Fruit fly (Drosophila melanogaster) whole organism, embryonic: ENCODE measurements around the gene yin.
A peak's percentile ranks its signal among the peaks of the same experiment; 100 is the strongest.

ENCODE experiments used
- Adf1 ChIP-seq: fragments of 200-800 bp; sonication (Bioruptor generic); IDR thresholded peaks from 2 replicates; pipeline ENCODE4 v1.3.6; 2022; ENCODE audit warnings: missing biosample characterization, missing genetic modification characterization
- Atf6 ChIP-seq: fragments of 200-800 bp; sonication (Bioruptor generic); IDR thresholded peaks from 2 replicates; pipeline ENCODE4 v1.3.6; 2022; ENCODE audit warnings: missing biosample characterization, missing genetic modification characterization
- CG10543 ChIP-seq: fragments of 200-800 bp; sonication (Bioruptor generic); optimal IDR thresholded peaks from 3 replicates; lab custom pipeline; 2017; ENCODE audit warnings: missing biosample characterization, mild to moderate bottlenecking, missing genetic modification characterization, moderate library complexity
- CG12071 ChIP-seq: fragments of 200-800 bp; sonication (Bioruptor generic); optimal IDR thresholded peaks from 3 replicates; lab custom pipeline; 2018; ENCODE audit warnings: missing biosample characterization, mild to moderate bottlenecking, missing genetic modification characterization
- CG12155 ChIP-seq: fragments of 200-800 bp; sonication (Bioruptor generic); optimal IDR thresholded peaks from 3 replicates; lab custom pipeline; 2016; ENCODE audit warnings: missing biosample characterization, missing genetic modification characterization
- CG12942 ChIP-seq: fragments of 200-800 bp; sonication (Bioruptor generic); optimal IDR thresholded peaks from 3 replicates; lab custom pipeline; 2016; ENCODE audit warnings: missing biosample characterization, missing genetic modification characterization
- CG15479 ChIP-seq: fragments of 200-800 bp; sonication (Bioruptor generic); optimal IDR thresholded peaks from 3 replicates; lab custom pipeline; 2019; ENCODE audit warnings: missing biosample characterization, mild to moderate bottlenecking, missing genetic modification characterization, moderate library complexity
- CG17829 ChIP-seq: fragments of 200-800 bp; optimal IDR thresholded peaks from 2 replicates; lab custom pipeline; 2019; ENCODE audit warnings: missing biosample characterization, mild to moderate bottlenecking, missing genetic modification characterization, moderate library complexity
- CG18599 ChIP-seq: fragments of 200-800 bp; sonication (Bioruptor generic); optimal IDR thresholded peaks from 3 replicates; lab custom pipeline; 2017; ENCODE audit warnings: missing biosample characterization, missing genetic modification characterization, mild to moderate bottlenecking, moderate library complexity, missing genetic modification reagents
- CG2129 ChIP-seq: fragments of 200-800 bp; sonication (Bioruptor generic); IDR thresholded peaks from 2 replicates; pipeline ENCODE4 v1.3.6; 2022; ENCODE audit warnings: missing biosample characterization, missing genetic modification characterization; ENCODE audit not compliant: partially characterized antibody
- CG34376 ChIP-seq: fragments of 200-800 bp; sonication (Bioruptor generic); optimal IDR thresholded peaks from 2 replicates; lab custom pipeline; 2018; ENCODE audit warnings: missing biosample characterization, mild to moderate bottlenecking, missing genetic modification characterization
- CG3726 ChIP-seq: fragments of 200-800 bp; sonication (Bioruptor generic); IDR thresholded peaks from 3 replicates; pipeline ENCODE4, ENCODE4 v1.3.6; 2022; ENCODE audit warnings: missing biosample characterization, missing genetic modification characterization
- CG5180 ChIP-seq: fragments of 200-800 bp; sonication (Bioruptor generic); optimal IDR thresholded peaks from 3 replicates; lab custom pipeline; 2017; ENCODE audit warnings: missing biosample characterization, missing genetic modification characterization, mild to moderate bottlenecking, moderate library complexity, missing genetic modification reagents
- CG5245 ChIP-seq: fragments of 200-800 bp; sonication (Bioruptor generic); optimal IDR thresholded peaks from 3 replicates; lab custom pipeline; 2016; ENCODE audit warnings: missing biosample characterization, missing genetic modification characterization
- CG7357 ChIP-seq: fragments of 200-800 bp; sonication (Bioruptor generic); IDR thresholded peaks from 3 replicates; pipeline ENCODE4 v1.3.6; 2022; ENCODE audit warnings: missing biosample characterization, missing genetic modification characterization
- CG7372 ChIP-seq: fragments of 200-800 bp; sonication (Bioruptor generic); IDR thresholded peaks from 2 replicates; pipeline ENCODE4 v1.3.6; 2022; ENCODE audit warnings: missing biosample characterization, missing genetic modification characterization
- CG7963 ChIP-seq: fragments of 200-800 bp; sonication (Bioruptor generic); IDR thresholded peaks from 3 replicates; pipeline ENCODE4 v1.3.6; 2022; ENCODE audit warnings: missing biosample characterization, missing genetic modification characterization; ENCODE audit not compliant: partially characterized antibody
- CTCF ChIP-seq: fragments of 200-800 bp; sonication (Bioruptor generic); optimal IDR thresholded peaks from 2 replicates; lab custom pipeline; 2017; ENCODE audit warnings: missing biosample characterization, mild to moderate bottlenecking, missing genetic modification characterization, moderate library complexity
- Dref ChIP-seq: fragments of 200-800 bp; sonication (Bioruptor generic); IDR thresholded peaks from 2 replicates; pipeline ENCODE4 v1.3.6; 2022; ENCODE audit warnings: missing biosample characterization, missing genetic modification characterization
- Ets65A ChIP-seq: fragments of 200-800 bp; sonication (Bioruptor generic); peaks from one replicate; lab custom pipeline; 2016; ENCODE audit warnings: missing biosample characterization, missing genetic modification characterization
- Hey ChIP-seq: fragments of 200-800 bp; sonication (Bioruptor generic); optimal IDR thresholded peaks from 3 replicates; lab custom pipeline; 2018; ENCODE audit warnings: missing biosample characterization, mild to moderate bottlenecking, missing genetic modification characterization
- Hmr ChIP-seq: fragments of 200-800 bp; sonication (Bioruptor generic); optimal IDR thresholded peaks from 3 replicates; lab custom pipeline; 2017; ENCODE audit warnings: mild to moderate bottlenecking, missing biosample characterization, missing genetic modification reagents, missing genetic modification characterization
- Hr78 ChIP-seq, 2 experiments: fragments of 200-800 bp in 1 of 2; fragments of >200 bp in 1 of 2; sonication (Bioruptor generic) in 1 of 2; optimal IDR thresholded peaks; 2 replicates each; lab custom pipeline; 2017 to 2019; ENCODE audit warnings: missing biosample characterization in 2 of 2, missing genetic modification characterization in 2 of 2, mild to moderate bottlenecking in 1 of 2, moderate library complexity in 1 of 2
- MBD-R2 ChIP-seq: fragments of 200-800 bp; sonication (Bioruptor generic); IDR thresholded peaks from 2 replicates; pipeline ENCODE4 v1.3.6; 2022; ENCODE audit warnings: missing biosample characterization, missing genetic modification characterization
- Med ChIP-seq: fragments of 200-800 bp; sonication (Bioruptor generic); peaks from one replicate; lab custom pipeline; 2016; ENCODE audit warnings: missing biosample characterization, missing genetic modification characterization, mild to moderate bottlenecking, inconsistent platforms, moderate library complexity
- Side ChIP-seq: fragments of 200-800 bp; sonication (Bioruptor generic); optimal IDR thresholded peaks from 2 replicates; lab custom pipeline; 2016; ENCODE audit warnings: missing biosample characterization, missing genetic modification characterization
- bbx ChIP-seq: fragments of 200-800 bp; sonication (Bioruptor generic); IDR thresholded peaks from 2 replicates; pipeline ENCODE4 v1.3.6; 2022; ENCODE audit warnings: missing biosample characterization, missing genetic modification characterization; ENCODE audit not compliant: partially characterized antibody
- bowl ChIP-seq: fragments of 200-800 bp; sonication (Bioruptor generic); IDR thresholded peaks from 2 replicates; pipeline ENCODE4 v1.3.6; 2022; ENCODE audit warnings: missing biosample characterization, missing genetic modification characterization
- crol ChIP-seq: fragments of 200-800 bp; sonication (Bioruptor generic); IDR thresholded peaks from 2 replicates; pipeline ENCODE4 v1.3.6; 2022; ENCODE audit warnings: missing biosample characterization, missing genetic modification characterization
- exex ChIP-seq: fragments of 200-800 bp; sonication (Bioruptor generic); optimal IDR thresholded peaks from 4 replicates; lab custom pipeline; 2018; ENCODE audit warnings: missing biosample characterization, mild to moderate bottlenecking, missing genetic modification characterization, moderate library complexity
- gcm ChIP-seq: fragments of 200-800 bp; sonication (Bioruptor generic); optimal IDR thresholded peaks from 2 replicates; lab custom pipeline; 2019; ENCODE audit warnings: missing biosample characterization, mild to moderate bottlenecking, missing genetic modification characterization, moderate library complexity
- grn ChIP-seq: fragments of 200-800 bp; sonication (Bioruptor generic); optimal IDR thresholded peaks from 3 replicates; lab custom pipeline; 2017; ENCODE audit warnings: missing biosample characterization, missing genetic modification characterization
- ham ChIP-seq: fragments of 200-800 bp; sonication (Bioruptor generic); IDR thresholded peaks from 2 replicates; pipeline ENCODE4 v1.3.6; 2022; ENCODE audit warnings: missing biosample characterization, missing genetic modification characterization
- kni ChIP-seq: fragments of 200-800 bp; sonication (Bioruptor generic); optimal IDR thresholded peaks from 3 replicates; lab custom pipeline; 2017; ENCODE audit warnings: mild to moderate bottlenecking, missing biosample characterization, missing genetic modification reagents, missing genetic modification characterization
- lab ChIP-seq: fragments of 200-800 bp; sonication (Bioruptor generic); optimal IDR thresholded peaks from 3 replicates; lab custom pipeline; 2017; ENCODE audit warnings: missing biosample characterization, missing genetic modification characterization, mild to moderate bottlenecking, moderate library complexity, missing genetic modification reagents
- mirr ChIP-seq: fragments of 200-800 bp; sonication (Bioruptor generic); optimal IDR thresholded peaks from 3 replicates; lab custom pipeline; 2018; ENCODE audit warnings: missing biosample characterization, mild to moderate bottlenecking, missing genetic modification characterization
- mld ChIP-seq: fragments of 200-800 bp; sonication (Bioruptor generic); IDR thresholded peaks from 3 replicates; pipeline ENCODE4 v1.3.6; 2022; ENCODE audit warnings: missing biosample characterization, missing genetic modification characterization; ENCODE audit not compliant: partially characterized antibody
- org-1 ChIP-seq: fragments of 200-800 bp; sonication (Bioruptor generic); optimal IDR thresholded peaks from 2 replicates; lab custom pipeline; 2017; ENCODE audit warnings: missing biosample characterization, missing genetic modification characterization
- pb ChIP-seq: fragments of 200-800 bp; sonication (Bioruptor generic); optimal IDR thresholded peaks from 3 replicates; lab custom pipeline; 2016; ENCODE audit warnings: missing biosample characterization, missing genetic modification characterization
- peb ChIP-seq: fragments of 200-800 bp; sonication (Bioruptor generic); IDR thresholded peaks from 2 replicates; pipeline ENCODE4 v1.3.6; 2022; ENCODE audit warnings: missing biosample characterization, missing genetic modification characterization
- scrt ChIP-seq: fragments of 200-800 bp; sonication (Bioruptor generic); optimal IDR thresholded peaks from 2 replicates; lab custom pipeline; 2018; ENCODE audit warnings: missing biosample characterization, mild to moderate bottlenecking, missing genetic modification characterization, moderate library complexity
- sd ChIP-seq: fragments of 200-800 bp; sonication (Bioruptor generic); optimal IDR thresholded peaks from 3 replicates; lab custom pipeline; 2018; ENCODE audit warnings: missing biosample characterization, mild to moderate bottlenecking, missing genetic modification characterization, moderate library complexity
- sens ChIP-seq: fragments of 200-800 bp; sonication (Bioruptor generic); peaks from one replicate; lab custom pipeline; 2016; ENCODE audit warnings: missing biosample characterization, missing genetic modification characterization
- sug ChIP-seq: fragments of 200-800 bp; optimal IDR thresholded peaks from 2 replicates; lab custom pipeline; 2019; ENCODE audit warnings: missing biosample characterization, mild to moderate bottlenecking, missing genetic modification characterization, moderate library complexity

yin gene

DNA sequence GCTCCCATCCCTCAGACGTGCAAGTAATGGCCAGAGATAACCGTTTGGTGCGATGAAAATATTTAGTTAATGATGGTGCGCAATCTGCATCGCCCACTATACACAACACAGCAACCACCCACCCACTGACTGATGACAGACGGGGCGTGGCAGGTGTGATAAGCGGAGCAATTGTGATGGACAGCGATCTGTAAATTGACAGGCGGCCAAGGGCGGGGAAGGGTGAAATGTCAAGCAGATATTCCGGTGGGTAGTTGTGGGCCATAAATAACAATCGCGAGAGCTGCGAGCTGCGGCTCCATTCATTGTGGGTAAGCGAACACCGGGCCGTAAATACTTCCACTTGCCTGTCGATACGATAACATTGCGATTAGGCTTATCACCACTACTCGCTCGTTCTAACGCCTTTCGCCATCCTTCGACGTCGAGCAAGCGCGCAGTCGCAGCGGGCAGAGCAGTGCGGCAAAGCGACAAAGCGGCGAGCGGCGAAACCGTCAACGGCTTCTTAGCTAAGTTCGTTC lies at the start of gene yin:
Gene yin (minus strand): TSS at position 51 of the 521 bp plus-strand sequence.
- TF ChIP-seq sd (tag; lab: Kevin White, UChicago) (peak; percentile 82), Adf1 (GFP tag; lab: Robert Waterston, UW) (peak; percentile 69; the same call in 1 of the 2 replicates), Hey (peak; percentile 15), sens (GFP tag; lab: Kevin White, UChicago) (peak; percentile 47), MBD-R2 (GFP tag; lab: Robert Waterston, UW) (0 out of 2 replicates have a peak, but pooled peaks have one; percentile 16), CG2129 (GFP tag; lab: Robert Waterston, UW) (no peak), grn (peak; percentile 53), CG34376 (GFP tag; lab: Kevin White, UChicago) (peak; percentile 75), Hr78 (GFP tag; optimal IDR thresholded peaks at IDR 0.05; lab: Kevin White, UChicago) (peak in 1 of 2 experiments; percentile 65), CG7963 (no peak), CG12155 (peak; percentile 42), bowl (GFP tag; lab: Robert Waterston, UW) (peak; percentile 17; the same call in 1 of the 2 replicates), Med (peak; percentile 76), CTCF (GFP tag; lab: Kevin White, UChicago) (peak; percentile 38), bbx (GFP tag; lab: Robert Waterston, UW) (peak; percentile 34; the same call in 1 of the 2 replicates), mirr (GFP tag; lab: Kevin White, UChicago) (peak; percentile 19), gcm (GFP tag; lab: Kevin White, UChicago) (no peak), crol (peak; percentile 58; the same call in 1 of the 2 replicates), Atf6 (0 out of 2 replicates have a peak, but pooled peaks have one; percentile 21), sug (tag; lab: Kevin White, UChicago) (peak; percentile 50), CG7357 (GFP tag; lab: Robert Waterston, UW) (no peak), CG5180 (GFP tag; lab: Kevin White, UChicago) (peak; percentile 29), peb (GFP tag; lab: Robert Waterston, UW) (no peak), exex (peak; percentile 70), Dref (GFP tag; lab: Robert Waterston, UW) (no peak), CG10543 (peak; percentile 14), CG15479 (peak; percentile 66)

DNA sequence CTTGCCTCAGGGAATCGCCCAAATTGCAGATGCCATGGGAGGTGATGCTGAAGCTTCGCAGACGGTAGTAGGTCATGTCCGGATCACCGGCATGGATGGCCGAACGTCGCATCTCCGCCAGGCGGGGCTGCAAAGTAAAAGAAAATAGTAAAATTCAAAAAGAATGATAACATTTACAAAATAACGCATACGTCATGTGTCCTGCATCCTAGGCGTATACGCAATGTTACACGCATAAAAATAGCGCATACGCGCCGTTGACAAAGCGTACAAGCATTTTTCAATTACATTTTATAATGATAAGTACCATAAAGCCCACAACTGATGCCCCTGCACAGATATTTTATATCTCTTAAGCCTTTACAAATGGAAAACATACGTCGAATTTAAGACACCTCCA lies 30.2 kb upstream of the yin start:
- TF ChIP-seq CG17829 (tag; lab: Kevin White, UChicago): no peak
- peak; percentile 70 for TF ChIP-seq Ets65A (GFP tag; lab: Kevin White, UChicago)
- no peak for TF ChIP-seq Side
- TF ChIP-seq pb (GFP tag; lab: Kevin White, UChicago): no peak
- TF ChIP-seq CG12071 (GFP tag; lab: Kevin White, UChicago): no peak
- TF ChIP-seq CG18599 (GFP tag; lab: Kevin White, UChicago): no peak
- TF ChIP-seq ham (GFP tag; lab: Robert Waterston, UW): no peak
- TF ChIP-seq kni (GFP tag; lab: Kevin White, UChicago): no peak
- no peak for TF ChIP-seq org-1 (GFP tag; lab: Kevin White, UChicago)
- TF ChIP-seq mld: no peak
- TF ChIP-seq CG7372: peak; percentile 64
- no peak for TF ChIP-seq CG12942 (GFP tag; lab: Kevin White, UChicago)
- TF ChIP-seq lab (GFP tag; lab: Kevin White, UChicago): no peak
- TF ChIP-seq scrt: no peak
- no peak for TF ChIP-seq CG5245 (GFP tag; lab: Kevin White, UChicago)
- TF ChIP-seq Hmr: no peak
- no peak for TF ChIP-seq CG3726 (GFP tag; lab: Robert Waterston, UW)
